Worm (Caenorhabditis elegans) whole organism, late embryonic: ENCODE data around the gene fbxc-53.

Experiments used
- C08G9.2 ChIP-seq: sonication (generic microtip); optimal IDR thresholded peaks from 2 replicates; lab custom pipeline; 2016; ENCODE audit warnings: mild to moderate bottlenecking, missing genetic modification characterization, moderate library complexity, missing compliant biosample characterization
- C38D4.7 ChIP-seq: fragments of 200-800 bp; sonication (Bioruptor generic); optimal IDR thresholded peaks from 2 replicates; lab custom pipeline; 2018; ENCODE audit warnings: mild to moderate bottlenecking, missing genetic modification characterization, moderate library complexity, missing compliant biosample characterization
- K02D7.2 ChIP-seq: sonication (generic microtip); optimal IDR thresholded peaks from 2 replicates; lab custom pipeline; 2017; ENCODE audit warnings: mild to moderate bottlenecking, missing genetic modification characterization, missing compliant biosample characterization
- ceh-14 ChIP-seq: sonication (generic microtip); optimal IDR thresholded peaks from 2 replicates; lab custom pipeline; 2016; ENCODE audit warnings: missing genotype, missing genetic modification characterization, missing compliant biosample characterization
- ceh-2 ChIP-seq: sonication (generic microtip); optimal IDR thresholded peaks from 2 replicates; lab custom pipeline; 2016; ENCODE audit warnings: missing genotype, missing genetic modification characterization, missing compliant biosample characterization
- ceh-30 ChIP-seq: fragments of 150-350 bp; optimal IDR thresholded peaks from 2 replicates; lab custom pipeline; 2014; ENCODE audit warnings: missing biosample characterization, missing genetic modification characterization
- ceh-34 ChIP-seq: sonication (generic microtip); optimal IDR thresholded peaks from 2 replicates; lab custom pipeline; 2016; ENCODE audit warnings: mild to moderate bottlenecking, missing genetic modification characterization, missing compliant biosample characterization
- ceh-45 ChIP-seq: fragments of 200-800 bp; sonication (Bioruptor generic); IDR thresholded peaks from 2 replicates; pipeline ENCODE4 v1.3.6; 2022; ENCODE audit warnings: missing genetic modification reagents, missing genetic modification characterization, missing compliant biosample characterization
- ceh-48 ChIP-seq: sonication (generic microtip); optimal IDR thresholded peaks from 2 replicates; lab custom pipeline; 2016; ENCODE audit warnings: missing genetic modification characterization, inconsistent platforms, missing compliant biosample characterization
- ceh-6 ChIP-seq: fragments of 200-800 bp; sonication (Bioruptor generic); optimal IDR thresholded peaks from 2 replicates; lab custom pipeline; 2018; ENCODE audit warnings: mild to moderate bottlenecking, missing genetic modification characterization, missing compliant biosample characterization
- dve-1 ChIP-seq: sonication (generic microtip); optimal IDR thresholded peaks from 2 replicates; lab custom pipeline; 2017; ENCODE audit warnings: antibody characterized with exemption, mild to moderate bottlenecking, missing genetic modification characterization, missing compliant biosample characterization
- elt-2 ChIP-seq: sonication (generic microtip); optimal IDR thresholded peaks from 2 replicates; lab custom pipeline; 2016; ENCODE audit warnings: missing genetic modification reagents, missing genetic modification characterization, missing compliant biosample characterization
- elt-4 ChIP-seq: sonication (generic microtip); optimal IDR thresholded peaks from 2 replicates; lab custom pipeline; 2016; ENCODE audit warnings: missing genetic modification characterization, missing compliant biosample characterization
- ets-4 ChIP-seq: sonication (generic microtip); optimal IDR thresholded peaks from 2 replicates; lab custom pipeline; 2016; ENCODE audit warnings: missing genetic modification characterization, missing compliant biosample characterization
- eyg-1 ChIP-seq: sonication (generic microtip); optimal IDR thresholded peaks from 2 replicates; lab custom pipeline; 2016; ENCODE audit warnings: missing genotype, missing genetic modification characterization, missing compliant biosample characterization
- fkh-6 ChIP-seq: sonication (generic microtip); optimal IDR thresholded peaks from 2 replicates; lab custom pipeline; 2016; ENCODE audit warnings: missing genetic modification characterization, missing compliant biosample characterization
- gmeb-2 ChIP-seq: sonication (generic microtip); optimal IDR thresholded peaks from 2 replicates; lab custom pipeline; 2016; ENCODE audit warnings: missing genetic modification characterization, inconsistent platforms, missing compliant biosample characterization
- lin-11 ChIP-seq: fragments of 200-800 bp; sonication (Bioruptor generic); optimal IDR thresholded peaks from 2 replicates; lab custom pipeline; 2018; ENCODE audit warnings: mild to moderate bottlenecking, missing genetic modification characterization, missing compliant biosample characterization
- mec-3 ChIP-seq: sonication (generic microtip); optimal IDR thresholded peaks from 2 replicates; lab custom pipeline; 2016; ENCODE audit warnings: borderline replicate concordance, missing genetic modification characterization, missing compliant biosample characterization
- nfya-1 ChIP-seq: sonication (generic microtip); optimal IDR thresholded peaks from 2 replicates; lab custom pipeline; 2017; ENCODE audit warnings: missing genetic modification characterization, mild to moderate bottlenecking, missing compliant biosample characterization, antibody characterized with exemption, moderate library complexity
- nhr-11 ChIP-seq: fragments of 150-350 bp; optimal IDR thresholded peaks from 2 replicates; lab custom pipeline; 2014; ENCODE audit warnings: missing biosample characterization, missing genetic modification characterization
- npax-4 ChIP-seq: sonication (generic microtip); optimal IDR thresholded peaks from 2 replicates; lab custom pipeline; 2016; ENCODE audit warnings: missing genetic modification characterization, missing compliant biosample characterization
- odd-2 ChIP-seq: sonication (generic microtip); optimal IDR thresholded peaks from 2 replicates; lab custom pipeline; 2017; ENCODE audit warnings: antibody characterized with exemption, mild to moderate bottlenecking, missing genetic modification characterization, missing compliant biosample characterization
- pag-3 ChIP-seq: sonication (generic microtip); optimal IDR thresholded peaks from 2 replicates; lab custom pipeline; 2016; ENCODE audit warnings: missing compliant biosample characterization, missing genetic modification characterization, borderline replicate concordance
- pat-9 ChIP-seq: fragments of 200-800 bp; sonication (Bioruptor generic); optimal IDR thresholded peaks from 2 replicates; lab custom pipeline; 2018; ENCODE audit warnings: mild to moderate bottlenecking, missing genetic modification characterization, moderate library complexity, missing compliant biosample characterization
- pha-2 ChIP-seq: sonication (generic microtip); optimal IDR thresholded peaks from 2 replicates; lab custom pipeline; 2017; ENCODE audit warnings: mild to moderate bottlenecking, missing genetic modification characterization, missing compliant biosample characterization
- pha-4 ChIP-seq: fragments of 150-350 bp; optimal IDR thresholded peaks from 2 replicates; lab custom pipeline; 2018; ENCODE audit warnings: missing biosample characterization, missing genetic modification reagents, missing genetic modification characterization
- pqm-1 ChIP-seq: sonication (generic microtip); optimal IDR thresholded peaks from 2 replicates; lab custom pipeline; 2016; ENCODE audit warnings: missing genetic modification characterization, missing compliant biosample characterization
- ref-2 ChIP-seq: sonication (generic microtip); optimal IDR thresholded peaks from 2 replicates; lab custom pipeline; 2016; ENCODE audit warnings: missing genetic modification characterization, missing compliant biosample characterization
- rnt-1 ChIP-seq: sonication (generic microtip); optimal IDR thresholded peaks from 2 replicates; lab custom pipeline; 2016; ENCODE audit warnings: missing genetic modification characterization, missing compliant biosample characterization
- sdc-2 ChIP-seq: sonication (generic microtip); optimal IDR thresholded peaks from 2 replicates; lab custom pipeline; 2016; ENCODE audit warnings: missing genotype, missing genetic modification characterization, missing compliant biosample characterization
- sox-2 ChIP-seq: fragments of 200-800 bp; sonication (Bioruptor generic); IDR thresholded peaks from 2 replicates; pipeline ENCODE4 v1.3.6; 2022; ENCODE audit warnings: missing genetic modification reagents, missing genetic modification characterization, missing compliant biosample characterization
- tbx-7 ChIP-seq: sonication (generic microtip); optimal IDR thresholded peaks from 2 replicates; lab custom pipeline; 2016; ENCODE audit warnings: missing genotype, missing genetic modification characterization, missing compliant biosample characterization
- ttx-3 ChIP-seq: sonication (generic microtip); optimal IDR thresholded peaks from 2 replicates; lab custom pipeline; 2016; ENCODE audit warnings: missing genetic modification reagents, missing genetic modification characterization, missing compliant biosample characterization
- unc-42 ChIP-seq: sonication (generic microtip); optimal IDR thresholded peaks from 2 replicates; lab custom pipeline; 2016; ENCODE audit warnings: missing genotype, missing genetic modification characterization, missing compliant biosample characterization
- unc-55 ChIP-seq: sonication (generic microtip); optimal IDR thresholded peaks from 2 replicates; lab custom pipeline; 2017; ENCODE audit warnings: missing biosample characterization, missing genetic modification reagents, missing genetic modification characterization
- unc-86 ChIP-seq: sonication (generic microtip); optimal IDR thresholded peaks from 2 replicates; lab custom pipeline; 2016; ENCODE audit warnings: missing genetic modification characterization, missing compliant biosample characterization
- ztf-16 ChIP-seq: sonication (generic microtip); optimal IDR thresholded peaks from 2 replicates; lab custom pipeline; 2017; ENCODE audit warnings: missing genetic modification characterization, missing compliant biosample characterization

fbxc-53 gene

ce11 chrII:3716961-3717360 is 5.9 kb downstream of the fbxc-53 start, which contains the start of gene fbxc-52:
Gene fbxc-52 (plus strand): TSS chrII:3717261.
- TF ChIP-seq pha-4 (tag; lab: Kevin White, UChicago) (no peak), ceh-14 (no peak), ztf-16 (tag; lab: Kevin White, UChicago) (no peak), mec-3 (tag; lab: Kevin White, UChicago) (no peak), ceh-6 (GFP tag; lab: Kevin White, UChicago) (no peak), pag-3 (tag; lab: Kevin White, UChicago) (no peak), pqm-1 (tag; lab: Kevin White, UChicago) (no peak), npax-4 (tag; lab: Kevin White, UChicago) (no peak), ceh-34 (tag; lab: Kevin White, UChicago) (no peak), ttx-3 (tag; lab: Kevin White, UChicago) (no peak), unc-86 (tag; lab: Kevin White, UChicago) (no peak), pha-2 (no peak), fkh-6 (tag; lab: Kevin White, UChicago) (no peak), dve-1 (tag; lab: Kevin White, UChicago) (no peak), gmeb-2 (tag; lab: Kevin White, UChicago) (no peak), ceh-2 (no peak), nfya-1 (tag; lab: Kevin White, UChicago) (no peak), unc-55 (GFP tag; lab: Kevin White, UChicago) (no peak)

ce11 chrII:3721016-3721415 is 9.9 kb downstream of the fbxc-53 start, which contains the start of gene C46E10.3:
Gene C46E10.3 (plus strand): TSS chrII:3721316.
- TF ChIP-seq dve-1 (tag; lab: Kevin White, UChicago), result no peak
- no peak for TF ChIP-seq ref-2
- TF ChIP-seq elt-2 (tag; lab: Kevin White, UChicago), result no peak
- no peak for TF ChIP-seq pat-9
- TF ChIP-seq unc-55 (GFP tag; lab: Kevin White, UChicago), result no peak
- no peak for TF ChIP-seq lin-11 (tag; lab: Kevin White, UChicago)
- no peak for TF ChIP-seq C38D4.7
- TF ChIP-seq odd-2, result no peak
- TF ChIP-seq ceh-45 (GFP tag; lab: Robert Waterston, UW), result no peak
- TF ChIP-seq, all 69 proteins: peak for 0

- TF ChIP-seq sdc-2, result no peak
- no peak for TF ChIP-seq ttx-3 (tag; lab: Kevin White, UChicago)
- peak; percentile 6 for TF ChIP-seq mec-3 (tag; lab: Kevin White, UChicago)
- no peak for TF ChIP-seq ceh-6 (GFP tag; lab: Kevin White, UChicago)
- TF ChIP-seq C38D4.7, result no peak
- no peak for TF ChIP-seq sox-2
Observed at ce11 chrII:3724175-3724715, 13.2 kb downstream of the fbxc-53 start, which contains the start of gene C46E10.1. Gene C46E10.1 (plus strand): TSS chrII:3724225.

ce11 chrII:3727996-3728395 is 16.9 kb downstream of the fbxc-53 start, which contains the start of gene C46E10.8:
Gene C46E10.8 (minus strand): TSS chrII:3728096.
- TF ChIP-seq ceh-48 (no peak), ceh-30 (tag; lab: Kevin White, UChicago) (no peak), rnt-1 (no peak), tbx-7 (tag; lab: Kevin White, UChicago) (no peak), sdc-2 (no peak), C08G9.2 (tag; lab: Kevin White, UChicago) (no peak), pqm-1 (tag; lab: Kevin White, UChicago) (no peak), ets-4 (tag; lab: Kevin White, UChicago) (no peak), gmeb-2 (tag; lab: Kevin White, UChicago) (no peak), ztf-16 (tag; lab: Kevin White, UChicago) (no peak), nhr-11 (no peak), K02D7.2 (no peak), unc-86 (tag; lab: Kevin White, UChicago) (no peak), elt-4 (tag; lab: Kevin White, UChicago) (no peak), eyg-1 (tag; lab: Kevin White, UChicago) (no peak), ceh-2 (no peak), nfya-1 (tag; lab: Kevin White, UChicago) (no peak), unc-42 (tag; lab: Kevin White, UChicago) (no peak)
